Fruit fly (Drosophila melanogaster) whole organism, embryonic: Measurements from ENCODE around the gene Fer3.

Source experiments
- BEAF-32 ChIP-seq: fragments of 200-800 bp; sonication (Bioruptor generic); optimal IDR thresholded peaks from 3 replicates; lab custom pipeline; 2017; ENCODE audit warnings: missing biosample characterization, missing genetic modification characterization, mild to moderate bottlenecking, moderate library complexity, missing genetic modification reagents
- CG10654 ChIP-seq: fragments of 200-800 bp; sonication (Bioruptor generic); optimal IDR thresholded peaks from 2 replicates; lab custom pipeline; 2016; ENCODE audit warnings: missing biosample characterization, missing genetic modification characterization
- CG10979 ChIP-seq: fragments of 200-800 bp; sonication (Bioruptor generic); optimal IDR thresholded peaks from 2 replicates; lab custom pipeline; 2018; ENCODE audit warnings: missing biosample characterization, mild to moderate bottlenecking, missing genetic modification characterization, moderate library complexity
- CG11398 ChIP-seq: fragments of 200-800 bp; sonication (Bioruptor generic); optimal IDR thresholded peaks from 2 replicates; lab custom pipeline; 2016; ENCODE audit warnings: missing biosample characterization, missing genetic modification characterization
- CG11560 ChIP-seq: fragments of 200-800 bp; sonication (Bioruptor generic); IDR thresholded peaks from 3 replicates; pipeline ENCODE4 v1.3.6; 2022; ENCODE audit warnings: missing biosample characterization, missing genetic modification characterization
- CG11695 ChIP-seq: fragments of 200-800 bp; sonication (Bioruptor generic); IDR thresholded peaks from 3 replicates; pipeline ENCODE4 v1.3.6; 2022; ENCODE audit warnings: missing biosample characterization, missing genetic modification characterization
- CG12744 ChIP-seq: fragments of 200-800 bp; sonication (Bioruptor generic); optimal IDR thresholded peaks from 2 replicates; lab custom pipeline; 2016; ENCODE audit warnings: missing biosample characterization, missing genetic modification characterization
- CG14050 ChIP-seq: fragments of 200-800 bp; sonication (Bioruptor generic); IDR thresholded peaks from 3 replicates; pipeline ENCODE4 v1.3.6; 2022; ENCODE audit warnings: missing biosample characterization, missing genetic modification characterization
- CG1529 ChIP-seq: fragments of 200-800 bp; sonication (Bioruptor generic); optimal IDR thresholded peaks from 3 replicates; lab custom pipeline; 2018; ENCODE audit warnings: missing biosample characterization, missing genetic modification characterization
- CG1647 ChIP-seq: fragments of 200-800 bp; sonication (Bioruptor generic); optimal IDR thresholded peaks from 3 replicates; lab custom pipeline; 2016; ENCODE audit warnings: missing biosample characterization, missing genetic modification characterization
- CG17612 ChIP-seq: fragments of 200-800 bp; sonication (Bioruptor generic); IDR thresholded peaks from 2 replicates; pipeline ENCODE4 v1.3.6; 2022; ENCODE audit warnings: missing biosample characterization, missing genetic modification characterization
- CG17912 ChIP-seq: fragments of 200-800 bp; sonication (Bioruptor generic); optimal IDR thresholded peaks from 2 replicates; lab custom pipeline; 2018; ENCODE audit warnings: missing biosample characterization, mild to moderate bottlenecking, missing genetic modification characterization
- CG4282 ChIP-seq: fragments of 200-800 bp; sonication (Bioruptor generic); optimal IDR thresholded peaks from 2 replicates; lab custom pipeline; 2016; ENCODE audit warnings: missing biosample characterization, missing genetic modification characterization
- CG5245 ChIP-seq: fragments of 200-800 bp; sonication (Bioruptor generic); optimal IDR thresholded peaks from 3 replicates; lab custom pipeline; 2016; ENCODE audit warnings: missing biosample characterization, missing genetic modification characterization
- CG6683 ChIP-seq: fragments of 200-800 bp; sonication (Bioruptor generic); optimal IDR thresholded peaks from 2 replicates; lab custom pipeline; 2017; ENCODE audit warnings: missing biosample characterization, mild to moderate bottlenecking, missing genetic modification characterization, missing genetic modification reagents
- CG7786 ChIP-seq: fragments of 200-800 bp; sonication (Bioruptor generic); optimal IDR thresholded peaks from 2 replicates; lab custom pipeline; 2016; ENCODE audit warnings: missing biosample characterization, missing genetic modification characterization
- CG8089 ChIP-seq: fragments of 200-800 bp; sonication (Bioruptor generic); optimal IDR thresholded peaks from 3 replicates; lab custom pipeline; 2016; ENCODE audit warnings: missing biosample characterization, missing genetic modification characterization
- CG8290 ChIP-seq, 3 experiments: fragments of 200-800 bp; sonication (Bioruptor generic); optimal IDR thresholded peaks; 2 replicates each; lab custom pipeline; 2016 to 2019; ENCODE audit warnings: missing biosample characterization in 3 of 3, missing genetic modification characterization in 3 of 3, mild to moderate bottlenecking in 2 of 3, moderate library complexity in 1 of 3
- CG9215 ChIP-seq: fragments of 200-800 bp; sonication (Bioruptor generic); IDR thresholded peaks from 2 replicates; pipeline ENCODE4 v1.3.6; 2022; ENCODE audit warnings: missing biosample characterization, missing genetic modification characterization
- CG9609 ChIP-seq: fragments of 200-800 bp; sonication (Bioruptor generic); optimal IDR thresholded peaks from 3 replicates; lab custom pipeline; 2016; ENCODE audit warnings: missing biosample characterization, missing genetic modification characterization
- CG9797 ChIP-seq: fragments of 200-800 bp; sonication (Bioruptor generic); optimal IDR thresholded peaks from 3 replicates; lab custom pipeline; 2018; ENCODE audit warnings: missing biosample characterization, mild to moderate bottlenecking, missing genetic modification characterization
- CTCF ChIP-seq: fragments of 200-800 bp; sonication (Bioruptor generic); optimal IDR thresholded peaks from 2 replicates; lab custom pipeline; 2017; ENCODE audit warnings: missing biosample characterization, mild to moderate bottlenecking, missing genetic modification characterization, moderate library complexity
- CrebB ChIP-seq: fragments of 200-800 bp; sonication (Bioruptor generic); optimal IDR thresholded peaks from 3 replicates; lab custom pipeline; 2018; ENCODE audit warnings: missing biosample characterization, mild to moderate bottlenecking, missing genetic modification characterization
- D ChIP-seq, 2 experiments: fragments of 200-800 bp in 1 of 2; fragments of >200 bp in 1 of 2; sonication (Bioruptor generic) in 1 of 2; optimal IDR thresholded peaks; 2 replicates in 1 of 2; 3 replicates in 1 of 2; lab custom pipeline; 2017; ENCODE audit warnings: mild to moderate bottlenecking in 1 of 2, missing biosample characterization in 1 of 2, missing genetic modification characterization in 1 of 2, missing genetic modification reagents in 1 of 2
- Dek ChIP-seq: fragments of 200-800 bp; sonication (Bioruptor generic); optimal IDR thresholded peaks from 3 replicates; lab custom pipeline; 2019; ENCODE audit warnings: missing biosample characterization, mild to moderate bottlenecking, missing genetic modification characterization, moderate library complexity
- Dp ChIP-seq: fragments of 200-800 bp; sonication (Bioruptor generic); optimal IDR thresholded peaks from 2 replicates; lab custom pipeline; 2018; ENCODE audit warnings: missing biosample characterization, mild to moderate bottlenecking, missing genetic modification characterization, moderate library complexity
- Neu2 ChIP-seq: fragments of 200-800 bp; sonication (Bioruptor generic); optimal IDR thresholded peaks from 3 replicates; lab custom pipeline; 2016; ENCODE audit warnings: missing biosample characterization, missing genetic modification characterization, borderline replicate concordance
- Sox102F ChIP-seq: fragments of 200-800 bp; sonication (Bioruptor generic); optimal IDR thresholded peaks from 2 replicates; lab custom pipeline; 2018; ENCODE audit warnings: missing biosample characterization, mild to moderate bottlenecking, missing genetic modification characterization, moderate library complexity
- Stat92E ChIP-seq, 3 experiments: fragments of >200 bp in 2 of 3; fragments of 200-800 bp in 1 of 3; sonication (Bioruptor generic) in 1 of 3; optimal IDR thresholded peaks; 2 replicates each; lab custom pipeline; 2017 to 2019; ENCODE audit warnings: missing biosample characterization in 3 of 3, missing genetic modification characterization in 3 of 3, mild to moderate bottlenecking in 1 of 3, moderate library complexity in 1 of 3
- aop ChIP-seq: fragments of 200-800 bp; sonication (Bioruptor generic); IDR thresholded peaks from 2 replicates; pipeline ENCODE4 v1.3.6; 2022; ENCODE audit warnings: missing biosample characterization, missing genetic modification characterization
- bcd ChIP-seq: fragments of 200-800 bp; sonication (Bioruptor generic); optimal IDR thresholded peaks from 2 replicates; lab custom pipeline; 2017; ENCODE audit warnings: missing biosample characterization, mild to moderate bottlenecking, missing genetic modification characterization
- cg ChIP-seq: fragments of 200-800 bp; sonication (Bioruptor generic); optimal IDR thresholded peaks from 3 replicates; lab custom pipeline; 2019; ENCODE audit warnings: missing biosample characterization, mild to moderate bottlenecking, missing genetic modification characterization, moderate library complexity
- chif ChIP-seq, 2 experiments: fragments of 200-800 bp; sonication (Bioruptor generic); optimal IDR thresholded peaks; 3 replicates each; lab custom pipeline; 2016; ENCODE audit warnings: missing biosample characterization in 2 of 2, missing genetic modification characterization in 2 of 2
- dan ChIP-seq: fragments of 200-800 bp; sonication (Bioruptor generic); IDR thresholded peaks from 2 replicates; pipeline ENCODE4 v1.3.6; 2022; ENCODE audit warnings: missing biosample characterization, missing genetic modification characterization
- gcm2 ChIP-seq: fragments of 200-800 bp; sonication (Bioruptor generic); optimal IDR thresholded peaks from 2 replicates; lab custom pipeline; 2016; ENCODE audit warnings: missing biosample characterization, missing genetic modification characterization
- gsb-n ChIP-seq: fragments of 200-800 bp; sonication (Bioruptor generic); optimal IDR thresholded peaks from 3 replicates; lab custom pipeline; 2018; ENCODE audit warnings: missing biosample characterization, mild to moderate bottlenecking, missing genetic modification characterization
- h ChIP-seq: fragments of >200 bp; optimal IDR thresholded peaks from 2 replicates; lab custom pipeline; 2017
- jigr1 ChIP-seq: fragments of 200-800 bp; sonication (Bioruptor generic); IDR thresholded peaks from 3 replicates; pipeline ENCODE4 v1.3.6; 2022; ENCODE audit warnings: missing biosample characterization, missing genetic modification characterization
- jing ChIP-seq: fragments of 200-800 bp; sonication (Bioruptor generic); optimal IDR thresholded peaks from 2 replicates; lab custom pipeline; 2018; ENCODE audit warnings: missing biosample characterization, mild to moderate bottlenecking, missing genetic modification characterization
- kah ChIP-seq: fragments of 200-800 bp; sonication (Bioruptor generic); optimal IDR thresholded peaks from 2 replicates; lab custom pipeline; 2018; ENCODE audit warnings: missing biosample characterization, mild to moderate bottlenecking, missing genetic modification characterization
- klu ChIP-seq: fragments of 200-800 bp; sonication (Bioruptor generic); IDR thresholded peaks from 2 replicates; pipeline ENCODE4 v1.3.6; 2022; ENCODE audit warnings: missing biosample characterization, missing genetic modification characterization
- lab ChIP-seq: fragments of 200-800 bp; sonication (Bioruptor generic); optimal IDR thresholded peaks from 3 replicates; lab custom pipeline; 2017; ENCODE audit warnings: missing biosample characterization, missing genetic modification characterization, mild to moderate bottlenecking, moderate library complexity, missing genetic modification reagents
- lola ChIP-seq, 3 experiments: fragments of >200 bp in 2 of 3; fragments of 200-800 bp in 1 of 3; sonication (Bioruptor generic) in 1 of 3; optimal IDR thresholded peaks; 2 replicates each; lab custom pipeline; 2017 to 2019; ENCODE audit warnings: missing biosample characterization in 3 of 3, missing genetic modification characterization in 3 of 3, mild to moderate bottlenecking in 1 of 3, moderate library complexity in 1 of 3
- org-1 ChIP-seq: fragments of 200-800 bp; sonication (Bioruptor generic); optimal IDR thresholded peaks from 2 replicates; lab custom pipeline; 2017; ENCODE audit warnings: missing biosample characterization, missing genetic modification characterization
- sisA ChIP-seq: fragments of 200-800 bp; sonication (Bioruptor generic); IDR thresholded peaks from 2 replicates; pipeline ENCODE4 v1.3.6; 2022; ENCODE audit warnings: missing biosample characterization, missing genetic modification characterization
- sqz ChIP-seq: fragments of 200-800 bp; sonication (Bioruptor generic); optimal IDR thresholded peaks from 3 replicates; lab custom pipeline; 2018; ENCODE audit warnings: missing biosample characterization, mild to moderate bottlenecking, missing genetic modification characterization
- stwl ChIP-seq: fragments of 200-800 bp; sonication (Bioruptor generic); optimal IDR thresholded peaks from 3 replicates; lab custom pipeline; 2018; ENCODE audit warnings: missing biosample characterization, mild to moderate bottlenecking, missing genetic modification characterization, moderate library complexity
- tup ChIP-seq: fragments of 200-800 bp; sonication (Bioruptor generic); optimal IDR thresholded peaks from 2 replicates; lab custom pipeline; 2016; ENCODE audit warnings: missing biosample characterization, mild to moderate bottlenecking, missing genetic modification characterization, moderate library complexity
- tx ChIP-seq: fragments of 200-800 bp; sonication (Bioruptor generic); optimal IDR thresholded peaks from 2 replicates; lab custom pipeline; 2016; ENCODE audit warnings: missing biosample characterization, missing genetic modification characterization
- z ChIP-seq: fragments of 200-800 bp; sonication (Bioruptor generic); IDR thresholded peaks from 3 replicates; pipeline ENCODE4 v1.3.6; 2022; ENCODE audit warnings: missing biosample characterization, missing genetic modification characterization

Fer3 gene

DNA sequence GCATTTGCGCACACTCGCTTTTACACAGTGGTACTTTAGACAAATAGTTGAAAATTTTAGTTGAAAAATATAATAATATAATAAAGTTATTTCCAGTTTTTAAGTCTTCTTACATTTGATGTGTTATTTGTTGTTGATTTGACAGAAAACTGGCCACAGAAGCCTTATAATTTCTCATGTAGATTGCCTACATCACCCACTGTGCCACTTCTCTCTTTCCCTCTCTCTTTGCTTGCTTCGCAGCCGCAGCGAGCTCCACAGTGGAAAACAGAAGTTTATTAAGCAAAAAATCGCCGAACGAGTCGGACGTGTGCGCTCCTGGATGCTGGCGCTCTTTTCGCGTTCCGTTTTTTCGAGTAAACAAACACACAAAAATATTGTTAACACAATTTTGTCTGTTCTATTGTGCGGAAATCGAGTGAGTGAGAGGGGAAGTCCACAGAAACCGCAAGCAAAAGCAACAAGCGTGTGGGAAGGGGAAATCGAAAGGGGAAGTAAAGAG, 38.2 kb downstream of the Fer3 start, which contains the start of gene CG42327 (continued):
- peak; percentile 68 for TF ChIP-seq CG11560 (tag; lab: Robert Waterston, UW)
- TF ChIP-seq sisA (GFP tag; lab: Robert Waterston, UW): peak; percentile 94
- TF ChIP-seq CG12744: peak; percentile 66
- TF ChIP-seq h: no peak
- peak; percentile 96 for TF ChIP-seq lab (GFP tag; lab: Kevin White, UChicago)
- peak; percentile 64 for TF ChIP-seq CG1647 (GFP tag; lab: Kevin White, UChicago)
- peak; percentile 91 for TF ChIP-seq org-1 (GFP tag; lab: Kevin White, UChicago)
- TF ChIP-seq CG9215 (GFP tag; lab: Robert Waterston, UW): peak; percentile 73
- TF ChIP-seq klu (GFP tag; lab: Robert Waterston, UW): peak; percentile 81
- peak; percentile 83 for TF ChIP-seq tup (GFP tag; lab: Kevin White, UChicago)
- TF ChIP-seq CG7786 (GFP tag; lab: Kevin White, UChicago): peak; percentile 63
- TF ChIP-seq CTCF (GFP tag; lab: Kevin White, UChicago): peak; percentile 57
- peak; percentile 79 for TF ChIP-seq CG4282 (GFP tag; lab: Kevin White, UChicago)
- peak; percentile 79 for TF ChIP-seq kah
- peak; percentile 97 for TF ChIP-seq Sox102F
- peak; percentile 24 for TF ChIP-seq tx (GFP tag; lab: Kevin White, UChicago)
- TF ChIP-seq CG14050 (GFP tag; lab: Robert Waterston, UW): peak; percentile 94
- TF ChIP-seq CG17912 (GFP tag; lab: Kevin White, UChicago): peak; percentile 53
- peak; percentile 97 for TF ChIP-seq gsb-n (tag; lab: Kevin White, UChicago)
- TF ChIP-seq Dek: peak; percentile 89
- TF ChIP-seq CG5245 (GFP tag; lab: Kevin White, UChicago): peak; percentile 88
- peak; percentile 38 for TF ChIP-seq stwl
- peak; percentile 85 for TF ChIP-seq gcm2 (GFP tag; lab: Kevin White, UChicago)
- peak; percentile 74; the same call in 2 of the 3 replicates for TF ChIP-seq jigr1 (GFP tag; lab: Robert Waterston, UW)
- TF ChIP-seq CG1529 (GFP tag; lab: Kevin White, UChicago): peak; percentile 92
- TF ChIP-seq jing: peak; percentile 88
- no peak for TF ChIP-seq BEAF-32 (GFP tag; lab: Kevin White, UChicago)
- no peak; the same call in 1 of the 3 replicates for TF ChIP-seq z (GFP tag; lab: Robert Waterston, UW)
- TF ChIP-seq CG9797 (GFP tag; lab: Kevin White, UChicago): peak; percentile 31
- peak in 1 of 3 experiments; percentile 91 for TF ChIP-seq lola (GFP tag; optimal IDR thresholded peaks at IDR 0.05; lab: Kevin White, UChicago)
- TF ChIP-seq CG17612: peak; percentile 78
- peak; percentile 61; the same call in 1 of the 2 replicates for TF ChIP-seq aop (GFP tag; lab: Robert Waterston, UW)
- TF ChIP-seq D (optimal IDR thresholded peaks at IDR 0.05; lab: Kevin White, UChicago): no peak
- TF ChIP-seq D (GFP tag; optimal IDR thresholded peaks at IDR 0.05; lab: Kevin White, UChicago): peak; percentile 91
- TF ChIP-seq dan: peak; percentile 73
- TF ChIP-seq Neu2: no peak
- TF ChIP-seq CrebB: peak; percentile 84
- peak; percentile 80 for TF ChIP-seq CG8290 (GFP tag; optimal IDR thresholded peaks at IDR 0.05; lab: Kevin White, UChicago)
- peak; percentile 23 to 74 for TF ChIP-seq CG8290 (tag; optimal IDR thresholded peaks at IDR 0.05; lab: Kevin White, UChicago)
- peak; percentile 90 for TF ChIP-seq CG10654 (GFP tag; lab: Kevin White, UChicago)
- TF ChIP-seq chif (GFP tag; optimal IDR thresholded peaks at IDR 0.05; lab: Kevin White, UChicago): peak; percentile 73 to 89
- peak; percentile 96 for TF ChIP-seq CG10979 (tag; lab: Kevin White, UChicago)
- peak; percentile 16 for TF ChIP-seq CG11398
- peak; percentile 94 for TF ChIP-seq bcd (GFP tag; lab: Kevin White, UChicago)
- peak; percentile 52 for TF ChIP-seq cg
- TF ChIP-seq CG6683 (GFP tag; lab: Kevin White, UChicago): peak; percentile 88
- peak; percentile 60 for TF ChIP-seq CG8089 (GFP tag; lab: Kevin White, UChicago)
- peak; percentile 79 for TF ChIP-seq CG9609 (GFP tag; lab: Kevin White, UChicago)
- TF ChIP-seq CG11695 (GFP tag; lab: Robert Waterston, UW): peak; percentile 95
- peak in 1 of 3 experiments; percentile 77 for TF ChIP-seq Stat92E (GFP tag; optimal IDR thresholded peaks at IDR 0.05; lab: Kevin White, UChicago)
- TF ChIP-seq sqz (GFP tag; lab: Kevin White, UChicago): peak; percentile 86
- TF ChIP-seq Dp: peak; percentile 2
